Fruit fly (Drosophila melanogaster) whole organism: ENCODE data around the gene stops.

Source experiments
- CG8478 ChIP-seq: fragments of >200 bp; optimal IDR thresholded peaks from 2 replicates; lab custom pipeline; 2018; ENCODE audit warnings: inconsistent platforms
- Dll ChIP-seq: fragments of >200 bp; optimal IDR thresholded peaks from 2 replicates; lab custom pipeline; 2017
- EcR ChIP-seq, 2 experiments: fragments of >200 bp; optimal IDR thresholded peaks; 2 replicates each; lab custom pipeline; 2017; ENCODE audit warnings: missing biosample characterization in 2 of 2, missing genetic modification characterization in 2 of 2, missing genetic modification reagents in 2 of 2
- pan ChIP-seq: fragments of >200 bp; optimal IDR thresholded peaks from 2 replicates; lab custom pipeline; 2017
- psq ChIP-seq: fragments of >200 bp; optimal IDR thresholded peaks from 2 replicates; lab custom pipeline; 2017
- usp ChIP-seq: fragments of >200 bp; optimal IDR thresholded peaks from 2 replicates; lab custom pipeline; 2017; ENCODE audit warnings: missing biosample characterization, missing genetic modification characterization, mixed read lengths

The stops gene

dm6 chr3R:31168968-31169367 is at the start of gene stops:
Gene stops (minus strand): TSS chr3R:31169106.
- TF ChIP-seq EcR (GFP tag; optimal IDR thresholded peaks at IDR 0.05; lab: Kevin White, UChicago): no peak

dm6 chr3R:31218214-31218876 is 49.4 kb upstream of the stops start:
- no peak for TF ChIP-seq Dll (lab: Kevin White, UChicago)
- TF ChIP-seq EcR (GFP tag; optimal IDR thresholded peaks at IDR 0.05; lab: Kevin White, UChicago): peak in 1 of 2 experiments; percentile 86

dm6 chr3R:31215830-31216229 is 46.9 kb upstream of the stops start, which contains the start of gene CG15561:
Gene CG15561 (minus strand): TSS chr3R:31215942.
- TF ChIP-seq psq (lab: Kevin White, UChicago): no peak
- no peak for TF ChIP-seq pan
- no peak for TF ChIP-seq CG8478 (lab: Kevin White, UChicago)
- no peak for TF ChIP-seq usp
- no peak for TF ChIP-seq Dll (lab: Kevin White, UChicago)
- TF ChIP-seq EcR (GFP tag; optimal IDR thresholded peaks at IDR 0.05; lab: Kevin White, UChicago): no peak

DNA sequence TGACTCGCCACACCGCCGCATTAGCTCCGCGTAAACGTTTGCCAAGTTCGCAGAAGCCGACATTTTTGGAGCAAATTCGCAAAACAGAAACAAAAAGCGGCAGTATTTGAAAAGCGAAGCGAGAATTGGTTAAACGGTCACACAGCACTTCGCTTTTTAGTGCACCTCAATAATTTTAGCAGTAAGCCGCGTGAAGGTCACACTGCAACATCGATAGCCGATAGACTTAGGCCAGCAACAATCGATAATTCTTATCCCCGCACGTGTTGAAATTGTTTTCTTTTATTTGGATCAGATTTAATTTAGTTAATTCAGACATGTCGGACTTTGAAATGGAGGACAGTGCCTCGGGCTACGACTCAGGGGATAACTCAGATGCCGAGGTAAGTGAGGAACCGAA is 44.3 kb upstream of the stops start, which contains the start of the genes Zwilch and CG1542:
Gene Zwilch, minus strand, starts transcription at position 150 of the 400 bp plus-strand sequence.
Gene CG1542, plus strand, starts transcription at position 232 of the 400 bp plus-strand sequence.
- TF ChIP-seq pan: no peak
- no peak for TF ChIP-seq CG8478 (lab: Kevin White, UChicago)
- no peak for TF ChIP-seq psq (lab: Kevin White, UChicago)
- TF ChIP-seq usp: no peak
- TF ChIP-seq Dll (lab: Kevin White, UChicago): no peak
- TF ChIP-seq EcR (GFP tag; optimal IDR thresholded peaks at IDR 0.05; lab: Kevin White, UChicago): no peak

dm6 chr3R:31210630-31211029 is 41.7 kb upstream of the stops start, which contains the start of gene chp:
Gene chp (minus strand): TSS chr3R:31210730.
- TF ChIP-seq CG8478 (lab: Kevin White, UChicago) (no peak), usp (no peak), Dll (lab: Kevin White, UChicago) (no peak), pan (no peak)

dm6 chr3R:31197142-31197994 is 28.5 kb upstream of the stops start:
- peak; percentile 61 for TF ChIP-seq pan
- no peak for TF ChIP-seq EcR (GFP tag; optimal IDR thresholded peaks at IDR 0.05; lab: Kevin White, UChicago)

dm6 chr3R:31196731-31197130 is 27.8 kb upstream of the stops start, which contains the start of gene CG1544:
Gene CG1544 (plus strand): TSS chr3R:31196916.
- TF ChIP-seq Dll (lab: Kevin White, UChicago) (no peak), psq (lab: Kevin White, UChicago) (no peak), usp (no peak), pan (no peak), CG8478 (lab: Kevin White, UChicago) (no peak), EcR (GFP tag; optimal IDR thresholded peaks at IDR 0.05; lab: Kevin White, UChicago) (no peak)

DNA sequence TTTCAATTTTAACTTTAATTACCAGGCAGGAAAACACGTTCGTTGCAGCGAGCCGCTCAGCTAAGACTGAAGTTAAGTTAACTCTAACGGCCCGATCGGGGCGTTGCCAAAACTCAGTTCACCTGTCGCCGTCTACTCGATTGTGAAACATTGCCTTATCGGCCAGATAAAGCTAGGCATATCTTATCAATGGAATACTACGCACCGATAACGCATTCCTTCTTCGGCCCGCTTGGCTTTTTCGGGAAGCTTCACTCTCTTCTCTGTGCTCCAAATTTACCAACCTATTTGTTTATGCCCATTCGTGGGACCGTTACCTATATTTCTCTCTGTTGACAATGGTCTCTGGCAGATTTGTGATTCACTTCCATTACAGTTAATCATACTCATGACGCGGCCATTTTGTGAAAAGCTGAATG is 26.8 kb upstream of the stops start, which contains the start of gene mesh:
Gene mesh, minus strand, starts transcription at position 68 of the 419 bp plus-strand sequence.
- TF ChIP-seq Dll (lab: Kevin White, UChicago) (no peak), EcR (GFP tag; optimal IDR thresholded peaks at IDR 0.05; lab: Kevin White, UChicago) (no peak), usp (no peak), CG8478 (lab: Kevin White, UChicago) (no peak), pan (no peak), psq (lab: Kevin White, UChicago) (no peak)

dm6 chr3R:31194627-31195026 is 25.7 kb upstream of the stops start:
- no peak for TF ChIP-seq Dll (lab: Kevin White, UChicago)

DNA sequence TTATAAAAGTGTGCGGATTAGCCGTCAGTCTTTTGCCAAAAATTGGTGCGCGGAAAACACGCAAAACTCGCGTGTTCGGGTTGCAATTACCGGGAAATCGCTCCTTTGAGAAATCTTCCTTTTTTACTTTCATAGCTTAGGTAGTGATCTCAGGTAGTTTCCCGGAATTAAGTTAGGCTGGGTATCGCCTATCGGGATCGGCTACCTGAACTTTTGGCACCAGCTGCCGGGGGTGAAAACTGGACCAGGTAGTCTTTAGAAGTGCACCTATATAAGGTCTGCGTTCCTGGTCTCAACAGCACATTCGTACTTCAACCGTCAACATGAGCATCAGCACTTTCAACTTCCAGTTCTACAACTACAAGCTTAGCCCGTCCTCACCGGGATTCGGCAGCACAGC is 24.2 kb upstream of the stops start, which contains the start of gene bnk:
Gene bnk, plus strand, starts transcription at position 301 of the 400 bp plus-strand sequence.
- TF ChIP-seq usp (no peak), psq (lab: Kevin White, UChicago) (no peak), pan (no peak), EcR (GFP tag; optimal IDR thresholded peaks at IDR 0.05; lab: Kevin White, UChicago) (no peak), Dll (lab: Kevin White, UChicago) (no peak), CG8478 (lab: Kevin White, UChicago) (no peak)

- TF ChIP-seq CG8478 (lab: Kevin White, UChicago) (no peak), psq (lab: Kevin White, UChicago) (no peak), EcR (GFP tag; optimal IDR thresholded peaks at IDR 0.05; lab: Kevin White, UChicago) (no peak), usp (no peak), Dll (lab: Kevin White, UChicago) (no peak), pan (no peak)
Measured at dm6 chr3R:31181816-31182215, 12.9 kb upstream of the stops start.

DNA sequence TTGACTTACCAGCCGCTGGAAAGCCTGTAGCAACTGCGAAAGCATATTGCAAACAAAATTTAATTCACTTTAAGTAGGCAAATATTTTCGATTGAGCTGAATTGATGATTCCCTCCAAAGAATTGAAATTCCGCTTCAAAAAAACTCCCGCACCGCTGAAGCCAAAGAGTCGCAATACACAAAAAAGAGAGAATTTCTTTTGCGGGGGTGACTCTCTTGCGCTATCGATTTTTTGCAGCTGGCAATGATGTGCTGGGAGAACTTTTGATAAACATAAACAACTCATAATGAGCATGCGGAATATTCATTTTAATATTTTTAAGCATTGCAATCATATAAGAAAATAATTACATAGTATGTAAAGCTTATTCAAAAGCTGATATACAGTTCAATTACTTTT is 477 bp downstream of the stops start:
- TF ChIP-seq usp (no peak), EcR (GFP tag; optimal IDR thresholded peaks at IDR 0.05; lab: Kevin White, UChicago) (no peak), psq (lab: Kevin White, UChicago) (no peak), CG8478 (lab: Kevin White, UChicago) (no peak), Dll (lab: Kevin White, UChicago) (no peak), pan (no peak)
